Fruit fly (Drosophila melanogaster): ENCODE data around the gene CG43050.

CG43050 gene

DNA sequence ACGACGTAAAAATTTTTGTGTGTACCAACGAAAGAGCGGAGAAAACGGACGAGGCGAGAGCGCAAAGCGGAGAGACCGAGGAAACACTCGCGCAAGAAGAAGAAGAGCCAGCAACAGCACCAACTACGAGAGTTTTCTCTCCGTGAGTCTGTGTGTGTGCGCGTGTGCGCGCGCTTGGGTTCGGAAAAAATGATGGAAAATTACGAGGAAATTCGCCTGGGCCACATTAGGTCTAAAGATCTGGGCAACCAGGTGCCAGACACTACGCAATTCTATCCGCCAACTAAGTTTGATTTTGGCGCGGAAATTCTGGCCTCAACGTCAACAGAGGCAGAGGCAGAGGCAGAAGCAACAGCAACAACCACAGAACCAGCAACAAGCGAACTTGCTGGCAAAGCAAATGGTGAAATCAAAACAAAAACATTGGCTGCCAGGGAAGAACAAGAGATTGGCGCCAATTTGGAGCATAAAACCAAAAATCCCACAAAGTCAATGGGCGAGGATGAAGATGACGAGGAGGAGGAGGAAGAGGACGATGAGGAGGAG, 46.8 kb downstream of the CG43050 start, which contains the start of gene DnaJ-H (continued):
- no peak for TF ChIP-seq CHES-1-like (GFP tag; optimal IDR thresholded peaks at IDR 0.05)
- TF ChIP-seq mirr (GFP tag; optimal IDR thresholded peaks at IDR 0.05), result no peak
- TF ChIP-seq schlank (tag; optimal IDR thresholded peaks at IDR 0.05), result no peak
- peak; percentile 46 for TF ChIP-seq scrt (GFP tag; optimal IDR thresholded peaks at IDR 0.05)
- TF ChIP-seq CG13894 (tag; optimal IDR thresholded peaks at IDR 0.05), result no peak
- no peak for TF ChIP-seq CG10366 (GFP tag; IDR thresholded peaks at IDR 0.05)
- TF ChIP-seq Max (GFP tag; optimal IDR thresholded peaks at IDR 0.05), result peak; percentile 1
- peak; percentile 55; the same call in 1 of the 2 replicates for TF ChIP-seq sna (GFP tag; IDR thresholded peaks at IDR 0.05; ENCODE audit: partially characterized antibody)
- TF ChIP-seq CG33557 (GFP tag; optimal IDR thresholded peaks at IDR 0.05), result no peak
- no peak for TF ChIP-seq chn (GFP tag; optimal IDR thresholded peaks at IDR 0.05)
- peak; percentile 63; the same call in 1 of the 3 replicates for TF ChIP-seq CG34422 (GFP tag; IDR thresholded peaks at IDR 0.05)
- no peak for TF ChIP-seq CG9215 (GFP tag; IDR thresholded peaks at IDR 0.05)
- no peak for TF ChIP-seq bcd (GFP tag; optimal IDR thresholded peaks at IDR 0.05)
- TF ChIP-seq bbx (GFP tag; IDR thresholded peaks at IDR 0.05; ENCODE audit: partially characterized antibody), result peak; percentile 1; the same call in 1 of the 2 replicates
- TF ChIP-seq CG13287 (GFP tag; IDR thresholded peaks at IDR 0.05; ENCODE audit: partially characterized antibody), result peak; percentile 66; the same call in 1 of the 2 replicates
- TF ChIP-seq MBD-R2 (GFP tag; IDR thresholded peaks at IDR 0.05), result no peak
- no peak for TF ChIP-seq Hsf (GFP tag; optimal IDR thresholded peaks at IDR 0.05)
- TF ChIP-seq CG18599 (GFP tag; optimal IDR thresholded peaks at IDR 0.05), result no peak
- TF ChIP-seq CG10209 (GFP tag; optimal IDR thresholded peaks at IDR 0.05), result no peak
- TF ChIP-seq nom (GFP tag; optimal IDR thresholded peaks at IDR 0.05), result peak; percentile 28
- no peak for TF ChIP-seq CG5245 (GFP tag; optimal IDR thresholded peaks at IDR 0.05)
- TF ChIP-seq CG31365 (tag; optimal IDR thresholded peaks at IDR 0.05), result no peak
- TF ChIP-seq so (GFP tag; IDR thresholded peaks at IDR 0.05), result no peak
- TF ChIP-seq Eip74EF (GFP tag; optimal IDR thresholded peaks at IDR 0.05), result no peak
- TF ChIP-seq Antp (GFP tag; optimal IDR thresholded peaks at IDR 0.05), result no peak
- no peak for TF ChIP-seq Hr78 (GFP tag; optimal IDR thresholded peaks at IDR 0.05)
- no peak for TF ChIP-seq Sry-δ (GFP tag; optimal IDR thresholded peaks at IDR 0.05)
- no peak for TF ChIP-seq fd102C (GFP tag; optimal IDR thresholded peaks at IDR 0.05)
- peak; percentile 99 for TF ChIP-seq CG17385 (GFP tag; optimal IDR thresholded peaks at IDR 0.05)
- peak; percentile 83 for TF ChIP-seq Hr39 (optimal IDR thresholded peaks at IDR 0.05)
- TF ChIP-seq pzg (GFP tag; optimal IDR thresholded peaks at IDR 0.05), result no peak
- peak; percentile 51; the same call in 1 of the 4 replicates for TF ChIP-seq chinmo (GFP tag; IDR thresholded peaks at IDR 0.05; ENCODE audit: partially characterized antibody)
- no peak for TF ChIP-seq slbo (GFP tag; IDR thresholded peaks at IDR 0.05)
- no peak for TF ChIP-seq eyg (GFP tag; optimal IDR thresholded peaks at IDR 0.05)
- TF ChIP-seq aop (GFP tag; IDR thresholded peaks at IDR 0.05), result no peak
- peak; percentile 39 for TF ChIP-seq CG15479 (GFP tag; optimal IDR thresholded peaks at IDR 0.05)
- no peak for TF ChIP-seq fd3F (GFP tag; optimal IDR thresholded peaks at IDR 0.05)
- TF ChIP-seq Blimp-1 (GFP tag; optimal IDR thresholded peaks at IDR 0.05), result no peak
- TF ChIP-seq ci (GFP tag; IDR thresholded peaks at IDR 0.05), result no peak
- no peak for TF ChIP-seq Usf (GFP tag; optimal IDR thresholded peaks at IDR 0.05)
- TF ChIP-seq Ravus (GFP tag; IDR thresholded peaks at IDR 0.05), result no peak
- TF ChIP-seq CG3407 (GFP tag; optimal IDR thresholded peaks at IDR 0.05), result no peak
- no peak for TF ChIP-seq Side (GFP tag; optimal IDR thresholded peaks at IDR 0.05)
- TF ChIP-seq CG32767 (GFP tag; IDR thresholded peaks at IDR 0.05), result no peak; the same call in 1 of the 2 replicates
- no peak for TF ChIP-seq her (GFP tag; optimal IDR thresholded peaks at IDR 0.05)
- peak; percentile 100 for TF ChIP-seq psq (GFP tag; optimal IDR thresholded peaks at IDR 0.05)
- TF ChIP-seq Atf6 (GFP tag; IDR thresholded peaks at IDR 0.05), result no peak
- TF ChIP-seq twi (tag; optimal IDR thresholded peaks at IDR 0.05), result no peak
- TF ChIP-seq cg (GFP tag; optimal IDR thresholded peaks at IDR 0.05), result peak; percentile 65
- no peak for TF ChIP-seq Med (GFP tag)

Data from whole organism, embryonic.